Fruit fly (Drosophila melanogaster): ENCODE measurements around the gene Prx3.

DNA sequence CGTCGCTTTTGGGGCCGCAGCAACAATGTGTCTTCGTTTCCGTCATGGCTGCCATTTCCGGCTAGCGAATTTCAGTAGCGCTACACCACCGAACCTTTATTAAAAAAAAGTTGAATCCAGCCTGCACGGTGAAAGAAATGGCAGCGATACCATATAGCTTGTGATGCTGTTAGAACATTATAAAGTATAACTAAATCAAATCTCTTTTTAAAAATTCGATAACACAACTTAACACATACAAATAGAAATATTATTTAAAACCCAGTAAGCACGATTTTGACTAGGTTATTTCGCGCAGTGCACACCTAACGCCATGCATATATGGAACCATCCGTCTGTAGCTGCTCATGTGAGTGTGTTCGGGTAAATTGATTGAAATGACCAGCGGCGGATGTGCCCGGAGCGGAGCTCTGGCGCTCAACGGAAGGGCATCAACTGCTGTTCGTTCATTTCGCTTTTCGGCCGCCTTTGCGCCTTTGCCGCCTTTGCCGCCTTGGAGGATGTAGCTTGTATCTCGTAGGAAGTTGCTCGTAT is 20.2 kb downstream of the Prx3 start:
- TF ChIP-seq CG14655 (GFP tag; optimal IDR thresholded peaks at IDR 0.05) (no peak), CG8159 (tag; optimal IDR thresholded peaks at IDR 0.05) (peak; percentile 16), CG17806 (tag; optimal IDR thresholded peaks at IDR 0.05) (no peak), CG32121 (GFP tag; IDR thresholded peaks at IDR 0.05) (no peak), Snoo (tag; optimal IDR thresholded peaks at IDR 0.05) (no peak), CG13204 (GFP tag; optimal IDR thresholded peaks at IDR 0.05) (no peak), D1 (tag; optimal IDR thresholded peaks at IDR 0.05) (no peak), CG10348 (GFP tag; IDR thresholded peaks at IDR 0.05) (no peak), rn (GFP tag; IDR thresholded peaks at IDR 0.05) (no peak), Pif1B (GFP tag; optimal IDR thresholded peaks at IDR 0.05) (no peak)

Measured in whole organism, pupa.